Fruit fly (Drosophila melanogaster): Measurements from ENCODE around the gene CG13887.

Gene CG13887

dm6 chr3L:884239-884638 lies 46.6 kb downstream of the CG13887 start (continued):
- TF ChIP-seq Drgx (GFP tag; IDR thresholded peaks at IDR 0.05) (peak; percentile 24; the same call in 1 of the 2 replicates), Dbx (GFP tag; IDR thresholded peaks at IDR 0.05) (peak; percentile 54; the same call in 2 of the 3 replicates), Hr51 (GFP tag; optimal IDR thresholded peaks at IDR 0.05) (no peak), oc (tag; optimal IDR thresholded peaks at IDR 0.05) (no peak), jigr1 (GFP tag; IDR thresholded peaks at IDR 0.05) (no peak), CG32532 (GFP tag; IDR thresholded peaks at IDR 0.05) (peak; percentile 58), Lim3 (GFP tag; IDR thresholded peaks at IDR 0.05) (no peak), Xbp1 (GFP tag; optimal IDR thresholded peaks at IDR 0.05) (no peak), ci (GFP tag; IDR thresholded peaks at IDR 0.05) (no peak), Mad (GFP tag; optimal IDR thresholded peaks at IDR 0.05) (no peak), sim (GFP tag; IDR thresholded peaks at IDR 0.05) (no peak), yki (optimal IDR thresholded peaks at IDR 0.05) (no peak), Atf3 (GFP tag; optimal IDR thresholded peaks at IDR 0.05) (no peak), CG17912 (GFP tag; optimal IDR thresholded peaks at IDR 0.05) (no peak), Dip3 (GFP tag; optimal IDR thresholded peaks at IDR 0.05) (no peak), sens (GFP tag) (no peak), abd-A (tag; optimal IDR thresholded peaks at IDR 0.05) (no peak), lmd (GFP tag; IDR thresholded peaks at IDR 0.05) (peak; percentile 25; the same call in 1 of the 2 replicates), scrt (GFP tag; optimal IDR thresholded peaks at IDR 0.05) (peak; percentile 75), dimm (GFP tag; IDR thresholded peaks at IDR 0.05) (no peak), Hsf (GFP tag; optimal IDR thresholded peaks at IDR 0.05) (no peak), CG42726 (GFP tag; IDR thresholded peaks at IDR 0.05; ENCODE audit: partially characterized antibody) (no peak), Mrtf (GFP tag; IDR thresholded peaks at IDR 0.05) (peak; percentile 10; the same call in 1 of the 3 replicates), gsb (GFP tag; IDR thresholded peaks at IDR 0.05) (no peak), CG15696 (tag; optimal IDR thresholded peaks at IDR 0.05) (no peak), BtbVII (GFP tag; optimal IDR thresholded peaks at IDR 0.05) (no peak), hkb (optimal IDR thresholded peaks at IDR 0.05) (no peak), hkb (GFP tag; IDR thresholded peaks at IDR 0.05) (0 out of 2 replicates have a peak, but pooled peaks have one; percentile 42), CG8359 (GFP tag; optimal IDR thresholded peaks at IDR 0.05; ENCODE audit: borderline replicate concordance) (no peak), Bdp1 (GFP tag; optimal IDR thresholded peaks at IDR 0.05) (no peak), Eip74EF (GFP tag; optimal IDR thresholded peaks at IDR 0.05) (no peak), slp2 (GFP tag; optimal IDR thresholded peaks at IDR 0.05) (no peak), CG8290 (GFP tag; optimal IDR thresholded peaks at IDR 0.05) (no peak), CG8290 (tag; optimal IDR thresholded peaks at IDR 0.05) (no peak), chinmo (GFP tag; IDR thresholded peaks at IDR 0.05; ENCODE audit: partially characterized antibody) (0 out of 4 replicates have a peak, but pooled peaks have one; percentile 2), CG16863 (GFP tag; optimal IDR thresholded peaks at IDR 0.05) (no peak), CG34422 (GFP tag; IDR thresholded peaks at IDR 0.05) (no peak), esg (GFP tag; conservative IDR thresholded peaks at IDR 0.05) (no peak), seq (GFP tag; IDR thresholded peaks at IDR 0.05) (no peak), caup (GFP tag; optimal IDR thresholded peaks at IDR 0.05; ENCODE audit: severe bottlenecking) (peak; percentile 28), CG17385 (GFP tag; optimal IDR thresholded peaks at IDR 0.05) (no peak), sd (tag; optimal IDR thresholded peaks at IDR 0.05) (no peak), CG12659 (GFP tag; optimal IDR thresholded peaks at IDR 0.05) (no peak), Stat92E (GFP tag; optimal IDR thresholded peaks at IDR 0.05) (no peak), CG17328 (GFP tag; IDR thresholded peaks at IDR 0.05) (no peak), Lpt (GFP tag; optimal IDR thresholded peaks at IDR 0.05) (no peak), dm (GFP tag; optimal IDR thresholded peaks at IDR 0.05) (no peak), CG3838 (GFP tag; optimal IDR thresholded peaks at IDR 0.05) (no peak), CG18262 (tag; optimal IDR thresholded peaks at IDR 0.05) (no peak), MTF-1 (GFP tag; optimal IDR thresholded peaks at IDR 0.05; ENCODE audit: borderline replicate concordance) (no peak), TFAM (GFP tag; optimal IDR thresholded peaks at IDR 0.05) (no peak), cwo (GFP tag; optimal IDR thresholded peaks at IDR 0.05) (no peak)
